Fruit fly (Drosophila melanogaster) Kc167 (cell line): Measurements from ENCODE around the gene Grd.

ENCODE experiments used
- Myc ChIP-seq: fragments of >200 bp; optimal IDR thresholded peaks from 2 replicates; lab custom pipeline; 2017; ENCODE audit warnings: missing external identifiers
- Sin3A ChIP-seq: fragments of >200 bp; optimal IDR thresholded peaks from 2 replicates; lab custom pipeline; 2018; ENCODE audit warnings: missing external identifiers
- h ChIP-seq: fragments of >200 bp; optimal IDR thresholded peaks from 3 replicates; lab custom pipeline; 2018; ENCODE audit warnings: missing external identifiers
- insv ChIP-seq: fragments of >200 bp; optimal IDR thresholded peaks from 3 replicates; lab custom pipeline; 2018; ENCODE audit warnings: missing external identifiers
- psq ChIP-seq: fragments of >200 bp; optimal IDR thresholded peaks from 2 replicates; lab custom pipeline; 2017; ENCODE audit warnings: missing external identifiers
- ttk ChIP-seq: sonication (Bioruptor generic); optimal IDR thresholded peaks from 2 replicates; lab custom pipeline; 2017; ENCODE audit warnings: missing external identifiers

Grd gene

dm6 chr3L:17822784-17823383, at the start of gene Grd, which contains the start of gene Ir75c:
Grd (plus strand) TSS chr3L:17823333.
Ir75c (minus strand) TSS chr3L:17822834.
- no peak for TF ChIP-seq Myc (lab: Kevin White, UChicago)
- TF ChIP-seq psq (lab: Kevin White, UChicago): no peak
- TF ChIP-seq insv: no peak
- TF ChIP-seq ttk: no peak
- TF ChIP-seq h (lab: Kevin White, UChicago): no peak
- TF ChIP-seq Sin3A (lab: Kevin White, UChicago): no peak

- TF ChIP-seq ttk (no peak), psq (lab: Kevin White, UChicago) (no peak), Sin3A (lab: Kevin White, UChicago) (no peak), insv (no peak), Myc (lab: Kevin White, UChicago) (no peak), h (lab: Kevin White, UChicago) (no peak)
Measured at dm6 chr3L:17791067-17791466, 32.1 kb upstream of the Grd start.

dm6 chr3L:17791467-17791494, 31.9 kb upstream of the Grd start, which contains the start of gene CG42815:
CG42815 (minus strand) TSS chr3L:17791486.
- TF ChIP-seq insv (no peak), h (lab: Kevin White, UChicago) (no peak), Sin3A (lab: Kevin White, UChicago) (no peak), Myc (lab: Kevin White, UChicago) (no peak), psq (lab: Kevin White, UChicago) (no peak), ttk (no peak)

- no peak for TF ChIP-seq Sin3A (lab: Kevin White, UChicago)
Measured at dm6 chr3L:17791495-17791894, 31.6 kb upstream of the Grd start.

- TF ChIP-seq insv (no peak), Sin3A (lab: Kevin White, UChicago) (no peak), Myc (lab: Kevin White, UChicago) (no peak), h (lab: Kevin White, UChicago) (no peak), psq (lab: Kevin White, UChicago) (no peak), ttk (no peak)
Measured at dm6 chr3L:17797494-17797893, 25.6 kb upstream of the Grd start, which contains the start of gene CG42816. CG42816 (minus strand) TSS chr3L:17797594.

dm6 chr3L:17802107-17802506, 21.0 kb upstream of the Grd start, which contains the start of gene NUCB1:
NUCB1 (minus strand) TSS chr3L:17802279.
- TF ChIP-seq ttk: no peak

dm6 chr3L:17804511-17804910, 18.6 kb upstream of the Grd start, which contains the start of gene ais:
ais (minus strand) TSS chr3L:17804715.
- TF ChIP-seq psq (lab: Kevin White, UChicago) (no peak), Myc (lab: Kevin White, UChicago) (no peak), insv (no peak), ttk (no peak), h (lab: Kevin White, UChicago) (no peak), Sin3A (lab: Kevin White, UChicago) (no peak)

dm6 chr3L:17806357-17807025, 16.6 kb upstream of the Grd start, which contains the start of gene CG32187:
CG32187 (minus strand) TSS chr3L:17806365.
- TF ChIP-seq psq (lab: Kevin White, UChicago): no peak
- no peak for TF ChIP-seq Sin3A (lab: Kevin White, UChicago)
- TF ChIP-seq insv: no peak
- TF ChIP-seq Myc (lab: Kevin White, UChicago): no peak
- no peak for TF ChIP-seq h (lab: Kevin White, UChicago)
- no peak for TF ChIP-seq ttk

- TF ChIP-seq Myc (lab: Kevin White, UChicago): no peak
- no peak for TF ChIP-seq ttk
- TF ChIP-seq Sin3A (lab: Kevin White, UChicago): no peak
- TF ChIP-seq psq (lab: Kevin White, UChicago): no peak
- TF ChIP-seq h (lab: Kevin White, UChicago): no peak
- TF ChIP-seq insv: no peak
Measured at dm6 chr3L:17808597-17809213, 14.4 kb upstream of the Grd start, which contains the start of gene CG32191. CG32191 (minus strand) TSS chr3L:17809146.

dm6 chr3L:17814036-17814435, 9.1 kb upstream of the Grd start, which contains the start of gene Cln3:
Cln3 (minus strand) TSS chr3L:17814119.
- TF ChIP-seq Myc (lab: Kevin White, UChicago): no peak
- no peak for TF ChIP-seq psq (lab: Kevin White, UChicago)
- TF ChIP-seq Sin3A (lab: Kevin White, UChicago): no peak
- TF ChIP-seq insv: no peak

- TF ChIP-seq psq (lab: Kevin White, UChicago) (no peak), Myc (lab: Kevin White, UChicago) (no peak), Sin3A (lab: Kevin White, UChicago) (no peak), insv (no peak), ttk (no peak), h (lab: Kevin White, UChicago) (no peak)
Measured at dm6 chr3L:17817821-17818220, 5.3 kb upstream of the Grd start, which contains the start of gene Ir75a. Ir75a (minus strand) TSS chr3L:17817921.

dm6 chr3L:17820093-17820492, 3.0 kb upstream of the Grd start, which contains the start of gene Ir75b:
Ir75b (minus strand) TSS chr3L:17820193.
- TF ChIP-seq Sin3A (lab: Kevin White, UChicago) (no peak), h (lab: Kevin White, UChicago) (no peak), ttk (no peak), insv (no peak), psq (lab: Kevin White, UChicago) (no peak), Myc (lab: Kevin White, UChicago) (no peak)
